Worm (Caenorhabditis elegans) whole organism, L3 larva: Measurements from ENCODE around the gene agt-1.
A peak's percentile ranks its signal among the peaks of the same experiment; 100 is the strongest.

Experiments used
- ama-1 ChIP-seq: fragments of 150-350 bp; optimal IDR thresholded peaks from 2 replicates; lab custom pipeline; 2018
- ceh-28 ChIP-seq: fragments of 150-350 bp; optimal IDR thresholded peaks from 2 replicates; lab custom pipeline; 2014; ENCODE audit warnings: missing biosample characterization, missing genetic modification reagents, missing genetic modification characterization
- ceh-82 ChIP-seq: fragments of 150-350 bp; optimal IDR thresholded peaks from 2 replicates; lab custom pipeline; 2014; ENCODE audit warnings: missing biosample characterization, missing genetic modification characterization
- egl-27 ChIP-seq: sonication (generic microtip); optimal IDR thresholded peaks from 4 replicates; lab custom pipeline; 2017; ENCODE audit warnings: missing biosample characterization, missing genetic modification reagents, missing genetic modification characterization
- elt-3 ChIP-seq, 3 experiments: fragments of 150-350 bp in 1 of 3; sonication (generic microtip) in 2 of 3; optimal IDR thresholded peaks; 2 replicates in 2 of 3; 4 replicates in 1 of 3; lab custom pipeline; 2014 to 2017; ENCODE audit warnings: missing biosample characterization in 3 of 3, missing genetic modification characterization in 3 of 3
- fkh-2 ChIP-seq: fragments of 150-350 bp; optimal IDR thresholded peaks from 2 replicates; lab custom pipeline; 2014; ENCODE audit warnings: missing biosample characterization, missing genetic modification reagents, missing genetic modification characterization
- lin-15B ChIP-seq: fragments of 150-350 bp; optimal IDR thresholded peaks from 2 replicates; lab custom pipeline; 2014; ENCODE audit warnings: missing biosample characterization, missing genetic modification characterization
- nfya-1 ChIP-seq: sonication (generic microtip); optimal IDR thresholded peaks from 2 replicates; lab custom pipeline; 2017; ENCODE audit warnings: missing genetic modification characterization, mild to moderate bottlenecking, missing compliant biosample characterization, antibody characterized with exemption, moderate library complexity; ENCODE audit not compliant: insufficient read depth
- nhr-237 ChIP-seq: fragments of 150-350 bp; optimal IDR thresholded peaks from 2 replicates; lab custom pipeline; 2014; ENCODE audit warnings: missing biosample characterization, missing genetic modification characterization
- nhr-76 ChIP-seq: fragments of 150-350 bp; sonication (generic microtip); optimal IDR thresholded peaks from 5 replicates; lab custom pipeline; 2014; ENCODE audit warnings: missing biosample characterization, missing genetic modification characterization
- pha-4 ChIP-seq: fragments of 150-350 bp; optimal IDR thresholded peaks from 2 replicates; lab custom pipeline; 2014; ENCODE audit warnings: missing biosample characterization, missing genetic modification reagents, missing genetic modification characterization
- snpc-4 ChIP-seq: fragments of 150-350 bp; optimal IDR thresholded peaks from 2 replicates; lab custom pipeline; 2014; ENCODE audit warnings: missing biosample characterization, missing genetic modification characterization
- tbx-2 ChIP-seq: sonication (generic microtip); optimal IDR thresholded peaks from 2 replicates; lab custom pipeline; 2016; ENCODE audit warnings: mild to moderate bottlenecking, missing genetic modification characterization, missing compliant biosample characterization
- unc-62 ChIP-seq: fragments of 150-350 bp; sonication (generic microtip); optimal IDR thresholded peaks from 4 replicates; lab custom pipeline; 2014; ENCODE audit warnings: missing biosample characterization, missing genetic modification reagents, missing genetic modification characterization

DNA sequence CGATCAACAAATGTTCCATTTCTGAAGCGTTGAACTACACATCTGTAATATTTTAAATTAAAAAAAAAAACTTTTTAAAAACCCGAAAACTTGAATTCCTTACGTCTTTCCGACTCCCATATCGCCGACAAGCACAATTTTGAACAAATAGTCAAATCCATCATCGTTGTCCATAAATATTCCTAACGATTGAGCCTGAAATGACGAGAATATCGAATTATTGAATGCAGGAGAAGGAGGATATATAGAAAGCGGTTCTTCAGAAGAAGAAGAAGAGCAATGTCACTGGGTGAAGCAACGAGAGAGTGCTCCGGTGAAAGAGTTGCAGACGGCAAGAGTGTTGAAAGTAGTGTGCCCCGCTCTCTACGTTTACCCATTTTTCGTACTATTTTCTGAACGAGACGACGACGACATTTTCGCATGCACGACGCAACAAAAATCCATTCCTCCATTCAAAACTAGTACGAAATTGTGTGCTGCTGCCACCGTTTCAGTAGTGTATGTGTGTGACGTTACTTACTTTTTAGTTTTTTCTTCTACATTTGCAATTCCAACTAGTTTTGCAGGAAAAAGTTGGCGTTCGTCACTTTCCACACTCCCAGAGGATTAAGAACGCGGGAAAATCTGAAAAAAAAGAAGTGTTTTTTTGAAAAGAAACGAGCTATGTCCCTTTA, 14.7 kb upstream of the agt-1 start, which contains the start of gene rab-19:
- TF ChIP-seq elt-3 (tag; optimal IDR thresholded peaks at IDR 0.05; lab: Kevin White, UChicago): no peak
- no peak for TF ChIP-seq nhr-237 (tag; lab: Kevin White, UChicago)
- no peak for TF ChIP-seq snpc-4
- TF ChIP-seq nfya-1 (tag; lab: Kevin White, UChicago): peak; percentile 26
- no peak for TF ChIP-seq tbx-2 (tag; lab: Kevin White, UChicago)
- TF ChIP-seq fkh-2 (tag; lab: Kevin White, UChicago): no peak
- no peak for TF ChIP-seq pha-4 (tag; lab: Kevin White, UChicago)
- TF ChIP-seq ceh-28 (tag; lab: Kevin White, UChicago): no peak
- TF ChIP-seq ama-1 (lab: Kevin White, UChicago): no peak
- TF ChIP-seq lin-15B (tag; lab: Kevin White, UChicago): peak; percentile 13
- TF ChIP-seq nhr-76 (tag; lab: Kevin White, UChicago): no peak
- TF ChIP-seq egl-27 (tag; lab: Kevin White, UChicago): no peak
- TF ChIP-seq ceh-82 (tag; lab: Kevin White, UChicago): no peak
- TF ChIP-seq unc-62 (GFP tag; lab: Kevin White, UChicago): no peak
